Worm (Caenorhabditis elegans) whole organism, L2 larva: ENCODE results near the gene F11E6.10.
A peak's percentile ranks its signal among the peaks of the same experiment; 100 is the strongest.

Experiments used
- C34F6.9 ChIP-seq: fragments of 150-350 bp; optimal IDR thresholded peaks from 2 replicates; lab custom pipeline; 2014; ENCODE audit warnings: missing biosample characterization, missing genetic modification characterization
- aly-2 ChIP-seq: fragments of 150-350 bp; optimal IDR thresholded peaks from 2 replicates; lab custom pipeline; 2014; ENCODE audit warnings: missing biosample characterization, missing genetic modification characterization
- ama-1 ChIP-seq: fragments of 150-350 bp; optimal IDR thresholded peaks from 2 replicates; lab custom pipeline; 2018; ENCODE audit warnings: inconsistent platforms
- blmp-1 ChIP-seq: sonication (generic microtip); optimal IDR thresholded peaks from 2 replicates; lab custom pipeline; 2017; ENCODE audit warnings: missing genetic modification characterization, mild to moderate bottlenecking, missing compliant biosample characterization, antibody characterized with exemption, moderate library complexity; ENCODE audit not compliant: insufficient read depth
- elt-1 ChIP-seq: fragments of 150-350 bp; optimal IDR thresholded peaks from 2 replicates; lab custom pipeline; 2014; ENCODE audit warnings: missing biosample characterization, missing genetic modification characterization
- elt-3 ChIP-seq: sonication (generic microtip); optimal IDR thresholded peaks from 2 replicates; lab custom pipeline; 2017; ENCODE audit warnings: missing biosample characterization, missing genetic modification characterization
- lin-11 ChIP-seq: fragments of 150-350 bp; sonication (generic microtip); optimal IDR thresholded peaks from 2 replicates; lab custom pipeline; 2014; ENCODE audit warnings: missing biosample characterization, missing genetic modification characterization, inconsistent platforms, mixed read lengths
- lin-13 ChIP-seq: fragments of 150-350 bp; optimal IDR thresholded peaks from 2 replicates; lab custom pipeline; 2014; ENCODE audit warnings: missing biosample characterization, missing genetic modification reagents, missing genetic modification characterization
- nhr-23 ChIP-seq: fragments of 150-350 bp; optimal IDR thresholded peaks from 2 replicates; lab custom pipeline; 2014; ENCODE audit warnings: missing biosample characterization, missing genetic modification reagents, missing genetic modification characterization
- nhr-6 ChIP-seq: fragments of 150-350 bp; optimal IDR thresholded peaks from 2 replicates; lab custom pipeline; 2014; ENCODE audit warnings: missing biosample characterization, missing genetic modification characterization
- nhr-77 ChIP-seq: fragments of 150-350 bp; optimal IDR thresholded peaks from 2 replicates; lab custom pipeline; 2014; ENCODE audit warnings: missing biosample characterization, missing genetic modification characterization
- peb-1 ChIP-seq: fragments of 150-350 bp; optimal IDR thresholded peaks from 2 replicates; lab custom pipeline; 2014; ENCODE audit warnings: missing biosample characterization, missing genetic modification characterization
- snpc-4 ChIP-seq: fragments of 150-350 bp; optimal IDR thresholded peaks from 2 replicates; lab custom pipeline; 2014; ENCODE audit warnings: missing biosample characterization, missing genetic modification characterization

- TF ChIP-seq nhr-23 (tag; lab: Kevin White, UChicago) (no peak), ama-1 (no peak), elt-3 (tag; lab: Kevin White, UChicago) (no peak), lin-11 (tag; lab: Kevin White, UChicago) (no peak), blmp-1 (no peak), aly-2 (tag; lab: Kevin White, UChicago) (no peak), lin-13 (GFP tag; lab: Kevin White, UChicago) (peak; percentile 23), nhr-6 (tag; lab: Kevin White, UChicago) (no peak), peb-1 (no peak), nhr-77 (tag; lab: Kevin White, UChicago) (no peak), snpc-4 (tag; lab: Kevin White, UChicago) (no peak), elt-1 (no peak), C34F6.9 (tag; lab: Kevin White, UChicago) (peak; percentile 19)
Measured at ce11 chrIV:17461222-17461707, 1.7 kb downstream of the F11E6.10 start, which contains the start of gene rif-1.1.
